Fruit fly (Drosophila melanogaster): Measurements from ENCODE around the gene Sos.

The Sos gene

dm6 chr2L:13790715-13791114 lies 22.9 kb upstream of the Sos start, which contains the start of gene CG16863 (continued):
- TF ChIP-seq MBD-R2 (GFP tag; IDR thresholded peaks at IDR 0.05) (0 out of 2 replicates have a peak, but pooled peaks have one; percentile 38), Atf-2 (GFP tag; optimal IDR thresholded peaks at IDR 0.05) (no peak), bigmax (GFP tag; optimal IDR thresholded peaks at IDR 0.05) (no peak), CG10654 (GFP tag; optimal IDR thresholded peaks at IDR 0.05) (no peak), CG6175 (GFP tag; IDR thresholded peaks at IDR 0.05) (no peak), gfzf (GFP tag; optimal IDR thresholded peaks at IDR 0.05) (peak; percentile 66), Mes4 (GFP tag; optimal IDR thresholded peaks at IDR 0.05) (no peak), wdn (GFP tag; IDR thresholded peaks at IDR 0.05) (no peak), nom (GFP tag; optimal IDR thresholded peaks at IDR 0.05) (no peak), stwl (tag; optimal IDR thresholded peaks at IDR 0.05) (peak; percentile 47)

- TF ChIP-seq CG32767 (GFP tag; IDR thresholded peaks at IDR 0.05) (no peak), psq (GFP tag; optimal IDR thresholded peaks at IDR 0.05) (no peak), Mes4 (GFP tag; optimal IDR thresholded peaks at IDR 0.05) (no peak), gcm (GFP tag; optimal IDR thresholded peaks at IDR 0.05) (no peak), Lhr (GFP tag; optimal IDR thresholded peaks at IDR 0.05) (peak; percentile 27), gfzf (GFP tag; optimal IDR thresholded peaks at IDR 0.05) (peak; percentile 89), croc (GFP tag; conservative IDR thresholded peaks at IDR 0.05) (no peak), CG11723 (GFP tag; optimal IDR thresholded peaks at IDR 0.05) (no peak), zf30C (GFP tag; optimal IDR thresholded peaks at IDR 0.05) (no peak), CG3995 (GFP tag; optimal IDR thresholded peaks at IDR 0.05) (peak; percentile 6), CG6175 (GFP tag; IDR thresholded peaks at IDR 0.05) (no peak), MBD-R2 (GFP tag; IDR thresholded peaks at IDR 0.05) (peak; percentile 64), CG17385 (GFP tag; optimal IDR thresholded peaks at IDR 0.05) (no peak), sug (tag; optimal IDR thresholded peaks at IDR 0.05) (no peak), crc (GFP tag; optimal IDR thresholded peaks at IDR 0.05) (no peak), CG3163 (GFP tag; optimal IDR thresholded peaks at IDR 0.05) (no peak), CG3847 (GFP tag; IDR thresholded peaks at IDR 0.05) (peak; percentile 31; the same call in 1 of the 2 replicates), CG11085 (GFP tag; IDR thresholded peaks at IDR 0.05) (no peak), CG7786 (GFP tag; optimal IDR thresholded peaks at IDR 0.05) (no peak), CG13287 (GFP tag; IDR thresholded peaks at IDR 0.05; ENCODE audit: partially characterized antibody) (0 out of 2 replicates have a peak, but pooled peaks have one; percentile 30), chinmo (GFP tag; IDR thresholded peaks at IDR 0.05; ENCODE audit: partially characterized antibody) (no peak), stwl (tag; optimal IDR thresholded peaks at IDR 0.05) (peak; percentile 54), Stat92E (GFP tag; optimal IDR thresholded peaks at IDR 0.05) (peak in 1 of 3 experiments; percentile 14), Gug (GFP tag; IDR thresholded peaks at IDR 0.05) (no peak), nau (GFP tag; optimal IDR thresholded peaks at IDR 0.05) (no peak), zen (tag; optimal IDR thresholded peaks at IDR 0.05) (peak; percentile 4), stc (GFP tag; IDR thresholded peaks at IDR 0.05) (no peak), fd3F (GFP tag; optimal IDR thresholded peaks at IDR 0.05) (no peak), Antp (GFP tag; optimal IDR thresholded peaks at IDR 0.05) (no peak), hb (GFP tag; IDR thresholded peaks at IDR 0.05; ENCODE audit: partially characterized antibody) (no peak), CG12155 (GFP tag; optimal IDR thresholded peaks at IDR 0.05) (no peak), trh (GFP tag; optimal IDR thresholded peaks at IDR 0.05) (no peak), BEAF-32 (GFP tag; optimal IDR thresholded peaks at IDR 0.05) (peak; percentile 31), Ravus (GFP tag; IDR thresholded peaks at IDR 0.05) (no peak), ara (GFP tag; IDR thresholded peaks at IDR 0.05) (no peak), bcd (GFP tag; optimal IDR thresholded peaks at IDR 0.05) (no peak), D19B (GFP tag; optimal IDR thresholded peaks at IDR 0.05) (no peak), Bdp1 (GFP tag; optimal IDR thresholded peaks at IDR 0.05) (no peak), CG1233 (GFP tag; optimal IDR thresholded peaks at IDR 0.05) (no peak), H2.0 (GFP tag; IDR thresholded peaks at IDR 0.05) (no peak), Opbp (GFP tag; IDR thresholded peaks at IDR 0.05; ENCODE audit: partially characterized antibody) (0 out of 3 replicates have a peak, but pooled peaks have one; percentile 33), CG2889 (GFP tag; IDR thresholded peaks at IDR 0.05) (no peak), Dll (GFP tag; IDR thresholded peaks at IDR 0.05; ENCODE audit: partially characterized antibody) (no peak)
These were observed 20.2 kb upstream of the Sos start, which contains the start of gene Sec71 for dm6 chr2L:13793405-13793804. Gene Sec71, plus strand, starts transcription at chr2L:13793521.
